Fruit fly (Drosophila melanogaster): ENCODE measurements around the gene CG15536.

- no peak for TF ChIP-seq CTCF (optimal IDR thresholded peaks at IDR 0.05)
- no peak for TF ChIP-seq CG8478 (optimal IDR thresholded peaks at IDR 0.05)
Measured at dm6 chr3R:30464244-30464643, 39.3 kb upstream of the CG15536 start.
